Fruit fly (Drosophila melanogaster) S2 (cell line): ENCODE data around the gene CG46318.

Source experiments
- CG8478 ChIP-seq: fragments of >200 bp; optimal IDR thresholded peaks from 2 replicates; lab custom pipeline; 2018
- CTCF ChIP-seq, 2 experiments: fragments of >200 bp; optimal IDR thresholded peaks; 2 replicates each; lab custom pipeline; 2018

DNA sequence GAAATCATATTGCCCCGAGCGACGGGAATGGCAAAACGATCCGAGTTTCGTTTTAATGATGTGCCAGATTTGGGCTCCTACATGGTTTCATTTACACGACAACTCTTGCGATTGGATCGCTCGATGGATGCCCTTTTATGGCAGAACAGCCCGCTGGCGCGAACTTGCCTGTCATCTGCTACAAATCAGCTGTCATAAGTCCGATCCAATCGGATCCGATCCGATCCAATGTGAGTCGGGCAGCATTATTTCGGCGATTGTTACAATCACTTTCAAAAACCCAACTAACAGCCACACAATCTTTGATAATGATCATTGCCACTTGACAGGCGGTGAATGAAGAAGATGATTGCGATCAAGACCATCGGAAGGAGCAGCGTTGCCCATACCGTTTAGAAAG, 36.8 kb upstream of the CG46318 start:
- TF ChIP-seq CG8478 (lab: Kevin White, UChicago) = no peak
- no peak for TF ChIP-seq CTCF (optimal IDR thresholded peaks at IDR 0.05; lab: Kevin White, UChicago)
